Fruit fly (Drosophila melanogaster) whole organism, prepupa: Measurements from ENCODE around the gene Acat2.

ENCODE experiments used
- Blimp-1 ChIP-seq: fragments of 200-800 bp; sonication (Bioruptor generic); optimal IDR thresholded peaks from 3 replicates; lab custom pipeline; 2017; ENCODE audit warnings: missing biosample characterization, missing genetic modification characterization, mild to moderate bottlenecking, moderate library complexity, missing genetic modification reagents
- CG10631 ChIP-seq: fragments of 200-800 bp; sonication (Bioruptor generic); optimal IDR thresholded peaks from 2 replicates; lab custom pipeline; 2016; ENCODE audit warnings: missing biosample characterization, missing genetic modification characterization
- CG11294 ChIP-seq: fragments of 200-800 bp; sonication (Bioruptor generic); IDR thresholded peaks from 2 replicates; pipeline ENCODE4 v1.3.6; 2022; ENCODE audit warnings: missing biosample characterization, missing genetic modification characterization
- CG11902 ChIP-seq: fragments of 200-800 bp; sonication (Bioruptor generic); optimal IDR thresholded peaks from 3 replicates; lab custom pipeline; 2016; ENCODE audit warnings: missing biosample characterization, missing genetic modification characterization
- CG15336 ChIP-seq: fragments of 200-800 bp; sonication (Bioruptor generic); IDR thresholded peaks from 2 replicates; pipeline ENCODE4 v1.3.6; 2022; ENCODE audit warnings: missing biosample characterization, missing genetic modification characterization
- CG1621 ChIP-seq: fragments of 200-800 bp; sonication (Bioruptor generic); optimal IDR thresholded peaks from 3 replicates; lab custom pipeline; 2018; ENCODE audit warnings: missing biosample characterization, mild to moderate bottlenecking, missing genetic modification characterization
- CG31627 ChIP-seq: fragments of 200-800 bp; sonication (Bioruptor generic); optimal IDR thresholded peaks from 3 replicates; lab custom pipeline; 2016; ENCODE audit warnings: missing biosample characterization, missing genetic modification characterization
- CG32006 ChIP-seq: fragments of 200-800 bp; sonication (Bioruptor generic); optimal IDR thresholded peaks from 3 replicates; lab custom pipeline; 2017; ENCODE audit warnings: missing biosample characterization, mild to moderate bottlenecking, missing genetic modification characterization
- CG34406 ChIP-seq: fragments of 200-800 bp; sonication (Bioruptor generic); optimal IDR thresholded peaks from 3 replicates; lab custom pipeline; 2016; ENCODE audit warnings: missing biosample characterization, missing genetic modification characterization
- CG4318 ChIP-seq: fragments of 200-800 bp; sonication (Bioruptor generic); optimal IDR thresholded peaks from 3 replicates; lab custom pipeline; 2017; ENCODE audit warnings: missing biosample characterization, mild to moderate bottlenecking, missing genetic modification characterization
- CG6163 ChIP-seq: fragments of 200-800 bp; sonication (Bioruptor generic); IDR thresholded peaks from 3 replicates; pipeline ENCODE4 v1.3.6; 2022; ENCODE audit warnings: missing biosample characterization, missing genetic modification characterization
- CG6808 ChIP-seq: fragments of 200-800 bp; sonication (Bioruptor generic); optimal IDR thresholded peaks from 3 replicates; lab custom pipeline; 2017; ENCODE audit warnings: missing biosample characterization, missing genetic modification characterization, mild to moderate bottlenecking, moderate library complexity, missing genetic modification reagents
- CG6854 ChIP-seq: fragments of 200-800 bp; sonication (Bioruptor generic); optimal IDR thresholded peaks from 2 replicates; lab custom pipeline; 2017; ENCODE audit warnings: missing biosample characterization, mild to moderate bottlenecking, missing genetic modification characterization
- CG8119 ChIP-seq: fragments of 200-800 bp; sonication (Bioruptor generic); IDR thresholded peaks from 3 replicates; pipeline ENCODE4 v1.3.6; 2022; ENCODE audit warnings: missing biosample characterization, missing genetic modification characterization
- CG8632 ChIP-seq: fragments of 200-800 bp; sonication (Bioruptor generic); optimal IDR thresholded peaks from 3 replicates; lab custom pipeline; 2016; ENCODE audit warnings: missing biosample characterization, missing genetic modification characterization
- CG9139 ChIP-seq: fragments of 200-800 bp; sonication (Bioruptor generic); optimal IDR thresholded peaks from 3 replicates; lab custom pipeline; 2017; ENCODE audit warnings: missing biosample characterization, mild to moderate bottlenecking, missing genetic modification characterization
- Eip78C ChIP-seq: fragments of 200-800 bp; sonication (Bioruptor generic); peaks from one replicate; lab custom pipeline; 2016; ENCODE audit warnings: missing biosample characterization, missing genetic modification characterization
- Eip93F ChIP-seq: fragments of 200-800 bp; sonication (Bioruptor generic); optimal IDR thresholded peaks from 2 replicates; lab custom pipeline; 2016; ENCODE audit warnings: missing biosample characterization, mild to moderate bottlenecking, missing genetic modification characterization
- Gug ChIP-seq: fragments of 200-800 bp; sonication (Bioruptor generic); IDR thresholded peaks from 2 replicates; pipeline ENCODE4 v1.3.6; 2022; ENCODE audit warnings: missing biosample characterization, missing genetic modification characterization
- Hr39 ChIP-seq: fragments of 200-800 bp; sonication (Bioruptor generic); optimal IDR thresholded peaks from 2 replicates; lab custom pipeline; 2016; ENCODE audit warnings: missing biosample characterization, missing genetic modification characterization
- Hr4 ChIP-seq: fragments of 200-800 bp; sonication (Bioruptor generic); optimal IDR thresholded peaks from 3 replicates; lab custom pipeline; 2016; ENCODE audit warnings: missing biosample characterization, missing genetic modification characterization
- Lpt ChIP-seq: fragments of 200-800 bp; sonication (Bioruptor generic); optimal IDR thresholded peaks from 3 replicates; lab custom pipeline; 2016; ENCODE audit warnings: missing biosample characterization, missing genetic modification characterization
- Met ChIP-seq: fragments of 200-800 bp; sonication (Bioruptor generic); optimal IDR thresholded peaks from 3 replicates; lab custom pipeline; 2016; ENCODE audit warnings: missing biosample characterization, missing genetic modification characterization
- OdsH ChIP-seq: fragments of 200-800 bp; sonication (Bioruptor generic); optimal IDR thresholded peaks from 3 replicates; lab custom pipeline; 2016; ENCODE audit warnings: missing biosample characterization, missing genetic modification characterization
- Smox ChIP-seq: fragments of 200-800 bp; sonication (Bioruptor generic); optimal IDR thresholded peaks from 3 replicates; lab custom pipeline; 2016; ENCODE audit warnings: missing biosample characterization, missing genetic modification characterization
- Sox102F ChIP-seq: fragments of 200-800 bp; sonication (Bioruptor generic); optimal IDR thresholded peaks from 2 replicates; lab custom pipeline; 2016; ENCODE audit warnings: missing biosample characterization, mild to moderate bottlenecking, missing genetic modification characterization
- Sox14 ChIP-seq: fragments of 200-800 bp; sonication (Bioruptor generic); optimal IDR thresholded peaks from 3 replicates; lab custom pipeline; 2016; ENCODE audit warnings: missing biosample characterization, missing genetic modification characterization
- Sox15 ChIP-seq: fragments of 200-800 bp; sonication (Bioruptor generic); optimal IDR thresholded peaks from 3 replicates; lab custom pipeline; 2016; ENCODE audit warnings: missing biosample characterization, missing genetic modification characterization
- achi ChIP-seq: fragments of 200-800 bp; sonication (Bioruptor generic); optimal IDR thresholded peaks from 3 replicates; lab custom pipeline; 2016; ENCODE audit warnings: missing biosample characterization, missing genetic modification characterization
- acj6 ChIP-seq: fragments of 200-800 bp; sonication (Bioruptor generic); optimal IDR thresholded peaks from 3 replicates; lab custom pipeline; 2016; ENCODE audit warnings: missing biosample characterization, missing genetic modification characterization
- dsx ChIP-seq: fragments of 200-800 bp; optimal IDR thresholded peaks from 3 replicates; lab custom pipeline; 2019; ENCODE audit warnings: missing biosample characterization, mild to moderate bottlenecking, missing genetic modification characterization, moderate library complexity; ENCODE audit not compliant: poor library complexity, severe bottlenecking
- eg ChIP-seq: fragments of 200-800 bp; sonication (Bioruptor generic); IDR thresholded peaks from 3 replicates; pipeline ENCODE4 v1.3.6; 2022; ENCODE audit warnings: missing biosample characterization, missing genetic modification characterization
- fd59A ChIP-seq: fragments of 200-800 bp; sonication (Bioruptor generic); optimal IDR thresholded peaks from 2 replicates; lab custom pipeline; 2017; ENCODE audit warnings: missing biosample characterization, mild to moderate bottlenecking, missing genetic modification characterization, missing genetic modification reagents
- fd85E ChIP-seq: fragments of 200-800 bp; sonication (Bioruptor generic); optimal IDR thresholded peaks from 3 replicates; lab custom pipeline; 2016; ENCODE audit warnings: missing biosample characterization, missing genetic modification characterization
- fkh ChIP-seq: fragments of 200-800 bp; sonication (Bioruptor generic); optimal IDR thresholded peaks from 3 replicates; lab custom pipeline; 2017; ENCODE audit warnings: missing biosample characterization, mild to moderate bottlenecking, missing genetic modification characterization, moderate library complexity
- net ChIP-seq: fragments of 200-800 bp; sonication (Bioruptor generic); optimal IDR thresholded peaks from 3 replicates; lab custom pipeline; 2016; ENCODE audit warnings: missing biosample characterization, missing genetic modification characterization
- pdm3 ChIP-seq: fragments of 200-800 bp; sonication (Bioruptor generic); optimal IDR thresholded peaks from 3 replicates; lab custom pipeline; 2016; ENCODE audit warnings: missing biosample characterization, missing genetic modification characterization
- salr ChIP-seq, 2 experiments: fragments of 200-800 bp; sonication (Bioruptor generic); optimal IDR thresholded peaks; 3 replicates each; lab custom pipeline; 2016 to 2018; ENCODE audit warnings: missing biosample characterization in 2 of 2, missing genetic modification characterization in 2 of 2, mild to moderate bottlenecking in 1 of 2
- ss ChIP-seq, 2 experiments: fragments of 200-800 bp; sonication (Bioruptor generic); optimal IDR thresholded peaks; 2 replicates in 1 of 2; 3 replicates in 1 of 2; lab custom pipeline; 2017 to 2018; ENCODE audit warnings: mild to moderate bottlenecking in 2 of 2, missing biosample characterization in 2 of 2, missing genetic modification characterization in 2 of 2, moderate library complexity in 1 of 2
- svp ChIP-seq: fragments of 200-800 bp; sonication (Bioruptor generic); peaks from one replicate; lab custom pipeline; 2016; ENCODE audit warnings: missing biosample characterization, missing genetic modification characterization

Gene Acat2

dm6 chr3L:1275767-1276166 is 27.0 kb upstream of the Acat2 start, which contains the start of gene CG32333:
CG32333 (plus strand) TSS chr3L:1275956.
- TF ChIP-seq CG6163 (GFP tag; lab: Robert Waterston, UW) (no peak), Eip93F (GFP tag; lab: Kevin White, UChicago) (no peak)

dm6 chr3L:1277937-1278336 is 24.8 kb upstream of the Acat2 start:
- TF ChIP-seq Eip78C (GFP tag; lab: Kevin White, UChicago): peak; percentile 57
- TF ChIP-seq net (GFP tag; lab: Kevin White, UChicago): no peak
- TF ChIP-seq svp (GFP tag; lab: Kevin White, UChicago): peak; percentile 68
- TF ChIP-seq Gug: no peak

- TF ChIP-seq CG8119 (GFP tag; lab: Robert Waterston, UW) (peak; percentile 61), Met (GFP tag; lab: Kevin White, UChicago) (peak; percentile 1), Lpt (GFP tag; lab: Kevin White, UChicago) (peak; percentile 16), CG1621 (tag; lab: Kevin White, UChicago) (peak; percentile 8), Blimp-1 (no peak), pdm3 (peak; percentile 62), CG9139 (GFP tag; lab: Kevin White, UChicago) (no peak), dsx (GFP tag; lab: Kevin White, UChicago) (no peak), fkh (no peak), CG8632 (peak; percentile 6), Sox102F (GFP tag; lab: Kevin White, UChicago) (peak; percentile 7), Sox15 (GFP tag; lab: Kevin White, UChicago) (no peak), Sox14 (GFP tag; lab: Kevin White, UChicago) (peak; percentile 45), CG4318 (GFP tag; lab: Kevin White, UChicago) (no peak), Hr4 (GFP tag; lab: Kevin White, UChicago) (peak; percentile 52), CG34406 (GFP tag; lab: Kevin White, UChicago) (peak; percentile 17), fd59A (GFP tag; lab: Kevin White, UChicago) (peak; percentile 27), OdsH (peak; percentile 47), ss (GFP tag; optimal IDR thresholded peaks at IDR 0.05; lab: Kevin White, UChicago) (peak; percentile 3 to 15), achi (GFP tag; lab: Kevin White, UChicago) (no peak), eg (GFP tag; lab: Robert Waterston, UW) (peak; percentile 55; the same call in 2 of the 3 replicates), Hr39 (GFP tag; lab: Kevin White, UChicago) (peak; percentile 27), CG6808 (GFP tag; lab: Kevin White, UChicago) (no peak), CG6854 (GFP tag; lab: Kevin White, UChicago) (no peak), net (GFP tag; lab: Kevin White, UChicago) (peak; percentile 21), CG10631 (GFP tag; lab: Kevin White, UChicago) (peak; percentile 21), acj6 (peak; percentile 56), CG31627 (GFP tag; lab: Kevin White, UChicago) (peak; percentile 4), CG11294 (no peak), CG32006 (GFP tag; lab: Kevin White, UChicago) (peak; percentile 62), CG6163 (GFP tag; lab: Robert Waterston, UW) (peak; percentile 58; the same call in 2 of the 3 replicates), salr (GFP tag; optimal IDR thresholded peaks at IDR 0.05; lab: Kevin White, UChicago) (peak; percentile 15 to 22), fd85E (GFP tag; lab: Kevin White, UChicago) (no peak), Smox (GFP tag; lab: Kevin White, UChicago) (peak; percentile 4), CG11902 (no peak), CG15336 (GFP tag; lab: Robert Waterston, UW) (peak; percentile 62), Eip93F (GFP tag; lab: Kevin White, UChicago) (no peak)
- TF ChIP-seq, all 60 proteins: peak for 24
Measured at dm6 chr3L:1279685-1280084, 23.1 kb upstream of the Acat2 start.
